Fruit fly (Drosophila melanogaster) whole organism, embryonic: ENCODE measurements around the gene mTor.

Experiments
- B-H2 ChIP-seq: fragments of 200-800 bp; sonication (Bioruptor generic); optimal IDR thresholded peaks from 2 replicates; lab custom pipeline; 2018; ENCODE audit warnings: missing biosample characterization, mild to moderate bottlenecking, missing genetic modification characterization
- BtbVII ChIP-seq: fragments of 200-800 bp; sonication (Bioruptor generic); optimal IDR thresholded peaks from 3 replicates; lab custom pipeline; 2017; ENCODE audit warnings: missing biosample characterization, mild to moderate bottlenecking, missing genetic modification characterization
- CG10431 ChIP-seq: fragments of 200-800 bp; sonication (Bioruptor generic); optimal IDR thresholded peaks from 3 replicates; lab custom pipeline; 2018; ENCODE audit warnings: missing biosample characterization, mild to moderate bottlenecking, missing genetic modification characterization
- CG12769 ChIP-seq: fragments of 200-800 bp; sonication (Bioruptor generic); optimal IDR thresholded peaks from 2 replicates; lab custom pipeline; 2019; ENCODE audit warnings: missing biosample characterization, mild to moderate bottlenecking, missing genetic modification characterization, moderate library complexity
- CG14441 ChIP-seq: fragments of 200-800 bp; sonication (Bioruptor generic); IDR thresholded peaks from 2 replicates; pipeline ENCODE4 v1.3.6; 2022; ENCODE audit warnings: missing biosample characterization, missing genetic modification characterization
- CG14860 ChIP-seq: fragments of 200-800 bp; sonication (Bioruptor generic); IDR thresholded peaks from 3 replicates; pipeline ENCODE4 v1.3.6; 2022; ENCODE audit warnings: missing biosample characterization, missing genetic modification characterization; ENCODE audit not compliant: partially characterized antibody
- CG16813 ChIP-seq: fragments of 200-800 bp; sonication (Bioruptor generic); IDR thresholded peaks from 3 replicates; pipeline ENCODE4 v1.3.6; 2022; ENCODE audit warnings: missing biosample characterization, missing genetic modification characterization; ENCODE audit not compliant: partially characterized antibody
- CG16863 ChIP-seq: fragments of 200-800 bp; sonication (Bioruptor generic); optimal IDR thresholded peaks from 3 replicates; lab custom pipeline; 2016; ENCODE audit warnings: missing biosample characterization, missing genetic modification characterization
- CG17328 ChIP-seq: fragments of 200-800 bp; sonication (Bioruptor generic); IDR thresholded peaks from 2 replicates; pipeline ENCODE4 v1.3.6; 2022; ENCODE audit warnings: missing biosample characterization, missing genetic modification characterization
- CG17568 ChIP-seq: fragments of 200-800 bp; sonication (Bioruptor generic); optimal IDR thresholded peaks from 2 replicates; lab custom pipeline; 2018; ENCODE audit warnings: missing biosample characterization, mild to moderate bottlenecking, missing genetic modification characterization, moderate library complexity
- CG1832 ChIP-seq: fragments of 200-800 bp; sonication (Bioruptor generic); optimal IDR thresholded peaks from 2 replicates; lab custom pipeline; 2017; ENCODE audit warnings: missing biosample characterization, mild to moderate bottlenecking, missing genetic modification characterization, inconsistent platforms
- CG18619 ChIP-seq: fragments of 200-800 bp; sonication (Bioruptor generic); optimal IDR thresholded peaks from 3 replicates; lab custom pipeline; 2017; ENCODE audit warnings: missing biosample characterization, mild to moderate bottlenecking, missing genetic modification characterization
- CG2116 ChIP-seq: fragments of 200-800 bp; sonication (Bioruptor generic); optimal IDR thresholded peaks from 3 replicates; lab custom pipeline; 2018; ENCODE audit warnings: missing biosample characterization, mild to moderate bottlenecking, missing genetic modification characterization
- CG2678 ChIP-seq: fragments of 200-800 bp; sonication (Bioruptor generic); optimal IDR thresholded peaks from 3 replicates; lab custom pipeline; 2019; ENCODE audit warnings: missing biosample characterization, mild to moderate bottlenecking, missing genetic modification characterization, moderate library complexity
- CG3163 ChIP-seq: fragments of 200-800 bp; sonication (Bioruptor generic); optimal IDR thresholded peaks from 3 replicates; lab custom pipeline; 2016; ENCODE audit warnings: missing biosample characterization, missing genetic modification characterization
- CG3847 ChIP-seq: fragments of 200-800 bp; sonication (Bioruptor generic); IDR thresholded peaks from 2 replicates; pipeline ENCODE4 v1.3.6; 2022; ENCODE audit warnings: missing biosample characterization, missing genetic modification characterization
- CG6175 ChIP-seq: fragments of 200-800 bp; sonication (Bioruptor generic); IDR thresholded peaks from 3 replicates; pipeline ENCODE4 v1.3.6; 2022; ENCODE audit warnings: missing biosample characterization, missing genetic modification characterization
- CG6254 ChIP-seq: fragments of 200-800 bp; sonication (Bioruptor generic); optimal IDR thresholded peaks from 3 replicates; lab custom pipeline; 2017; ENCODE audit warnings: mild to moderate bottlenecking, missing biosample characterization, missing genetic modification reagents, missing genetic modification characterization
- CG7928 ChIP-seq: fragments of 200-800 bp; sonication (Bioruptor generic); optimal IDR thresholded peaks from 2 replicates; lab custom pipeline; 2017; ENCODE audit warnings: missing biosample characterization, mild to moderate bottlenecking, missing genetic modification characterization
- CG8765 ChIP-seq: fragments of 200-800 bp; sonication (Bioruptor generic); IDR thresholded peaks from 2 replicates; pipeline ENCODE4 v1.3.6; 2022; ENCODE audit warnings: missing biosample characterization, missing genetic modification characterization
- CG9727 ChIP-seq: fragments of 200-800 bp; sonication (Bioruptor generic); optimal IDR thresholded peaks from 3 replicates; lab custom pipeline; 2017; ENCODE audit warnings: missing biosample characterization, mild to moderate bottlenecking, missing genetic modification characterization
- HLHmδ ChIP-seq: fragments of 200-800 bp; sonication (Bioruptor generic); optimal IDR thresholded peaks from 2 replicates; lab custom pipeline; 2018; ENCODE audit warnings: missing biosample characterization, mild to moderate bottlenecking, missing genetic modification characterization, moderate library complexity
- Hr51 ChIP-seq, 2 experiments: fragments of 200-800 bp; sonication (Bioruptor generic); optimal IDR thresholded peaks; 2 replicates in 1 of 2; 3 replicates in 1 of 2; lab custom pipeline; 2016 to 2018; ENCODE audit warnings: missing biosample characterization in 2 of 2, missing genetic modification characterization in 2 of 2, mild to moderate bottlenecking in 1 of 2, moderate library complexity in 1 of 2
- Lhr ChIP-seq: fragments of 200-800 bp; sonication (Bioruptor generic); optimal IDR thresholded peaks from 3 replicates; lab custom pipeline; 2017; ENCODE audit warnings: mild to moderate bottlenecking, missing biosample characterization, missing genetic modification reagents, missing genetic modification characterization
- MBD-R2 ChIP-seq: fragments of 200-800 bp; sonication (Bioruptor generic); IDR thresholded peaks from 2 replicates; pipeline ENCODE4 v1.3.6; 2022; ENCODE audit warnings: missing biosample characterization, missing genetic modification characterization
- MTF-1 ChIP-seq: fragments of 200-800 bp; sonication (Bioruptor generic); optimal IDR thresholded peaks from 2 replicates; lab custom pipeline; 2018; ENCODE audit warnings: missing biosample characterization, mild to moderate bottlenecking, missing genetic modification characterization, borderline replicate concordance
- Mrtf ChIP-seq: fragments of 200-800 bp; sonication (Bioruptor generic); IDR thresholded peaks from 3 replicates; pipeline ENCODE4 v1.3.6; 2022; ENCODE audit warnings: missing biosample characterization, missing genetic modification characterization
- NFAT ChIP-seq: fragments of 200-800 bp; sonication (Bioruptor generic); IDR thresholded peaks from 2 replicates; pipeline ENCODE4 v1.3.6; 2022; ENCODE audit warnings: missing biosample characterization, missing genetic modification characterization
- NK7.1 ChIP-seq: fragments of 200-800 bp; sonication (Bioruptor generic); optimal IDR thresholded peaks from 3 replicates; lab custom pipeline; 2016; ENCODE audit warnings: missing biosample characterization, missing genetic modification characterization
- Nf-YC ChIP-seq: fragments of 200-800 bp; optimal IDR thresholded peaks from 3 replicates; lab custom pipeline; 2019; ENCODE audit warnings: missing biosample characterization, mild to moderate bottlenecking, missing genetic modification characterization, moderate library complexity
- Optix ChIP-seq: fragments of 200-800 bp; sonication (Bioruptor generic); IDR thresholded peaks from 3 replicates; pipeline ENCODE4 v1.3.6; 2022; ENCODE audit warnings: missing biosample characterization, missing genetic modification characterization
- Rx ChIP-seq: fragments of 200-800 bp; sonication (Bioruptor generic); IDR thresholded peaks from 2 replicates; pipeline ENCODE4 v1.3.6; 2022; ENCODE audit warnings: missing biosample characterization, missing genetic modification characterization
- Usf ChIP-seq: fragments of 200-800 bp; sonication (Bioruptor generic); optimal IDR thresholded peaks from 2 replicates; lab custom pipeline; 2017; ENCODE audit warnings: missing genotype, missing biosample characterization, missing genetic modification characterization
- abd-A ChIP-seq: fragments of 200-800 bp; sonication (Bioruptor generic); optimal IDR thresholded peaks from 3 replicates; lab custom pipeline; 2019; ENCODE audit warnings: missing biosample characterization, mild to moderate bottlenecking, missing genetic modification characterization, moderate library complexity
- amos ChIP-seq: fragments of 200-800 bp; sonication (Bioruptor generic); IDR thresholded peaks from 2 replicates; pipeline ENCODE4 v1.3.6; 2022; ENCODE audit warnings: missing biosample characterization, missing genetic modification characterization; ENCODE audit not compliant: partially characterized antibody
- az2 ChIP-seq: fragments of 200-800 bp; sonication (Bioruptor generic); optimal IDR thresholded peaks from 3 replicates; lab custom pipeline; 2016; ENCODE audit warnings: missing biosample characterization, missing genetic modification characterization
- bbx ChIP-seq: fragments of 200-800 bp; sonication (Bioruptor generic); IDR thresholded peaks from 2 replicates; pipeline ENCODE4 v1.3.6; 2022; ENCODE audit warnings: missing biosample characterization, missing genetic modification characterization; ENCODE audit not compliant: partially characterized antibody
- danr ChIP-seq: fragments of 200-800 bp; sonication (Bioruptor generic); IDR thresholded peaks from 2 replicates; pipeline ENCODE4 v1.3.6; 2022; ENCODE audit warnings: missing biosample characterization, missing genetic modification characterization
- dm ChIP-seq: fragments of 200-800 bp; sonication (Bioruptor generic); optimal IDR thresholded peaks from 3 replicates; lab custom pipeline; 2016; ENCODE audit warnings: missing biosample characterization, missing genetic modification characterization
- emc ChIP-seq: fragments of 200-800 bp; sonication (Bioruptor generic); optimal IDR thresholded peaks from 2 replicates; lab custom pipeline; 2016; ENCODE audit warnings: missing biosample characterization, missing genetic modification characterization
- gcm ChIP-seq: fragments of 200-800 bp; sonication (Bioruptor generic); optimal IDR thresholded peaks from 2 replicates; lab custom pipeline; 2019; ENCODE audit warnings: missing biosample characterization, mild to moderate bottlenecking, missing genetic modification characterization, moderate library complexity
- grau ChIP-seq: fragments of 200-800 bp; optimal IDR thresholded peaks from 3 replicates; lab custom pipeline; 2019; ENCODE audit warnings: missing biosample characterization, mild to moderate bottlenecking, missing genetic modification characterization, moderate library complexity
- ham ChIP-seq: fragments of 200-800 bp; sonication (Bioruptor generic); IDR thresholded peaks from 2 replicates; pipeline ENCODE4 v1.3.6; 2022; ENCODE audit warnings: missing biosample characterization, missing genetic modification characterization
- lola ChIP-seq, 3 experiments: fragments of >200 bp in 2 of 3; fragments of 200-800 bp in 1 of 3; sonication (Bioruptor generic) in 1 of 3; optimal IDR thresholded peaks; 2 replicates each; lab custom pipeline; 2017 to 2019; ENCODE audit warnings: missing biosample characterization in 3 of 3, missing genetic modification characterization in 3 of 3, mild to moderate bottlenecking in 1 of 3, moderate library complexity in 1 of 3
- p53 ChIP-seq: fragments of 200-800 bp; sonication (Bioruptor generic); optimal IDR thresholded peaks from 2 replicates; lab custom pipeline; 2016; ENCODE audit warnings: missing biosample characterization, missing genetic modification characterization
- sim ChIP-seq: fragments of 200-800 bp; sonication (Bioruptor generic); IDR thresholded peaks from 2 replicates; pipeline ENCODE4 v1.3.6; 2022; ENCODE audit warnings: missing biosample characterization, missing genetic modification characterization
- so ChIP-seq: fragments of 200-800 bp; sonication (Bioruptor generic); IDR thresholded peaks from 3 replicates; pipeline ENCODE4 v1.3.6; 2022; ENCODE audit warnings: missing biosample characterization, missing genetic modification characterization
- tgo ChIP-seq: fragments of 200-800 bp; sonication (Bioruptor generic); IDR thresholded peaks from 3 replicates; pipeline ENCODE4 v1.3.6; 2022; ENCODE audit warnings: missing biosample characterization, missing genetic modification characterization
- toy ChIP-seq: fragments of 200-800 bp; sonication (Bioruptor generic); IDR thresholded peaks from 2 replicates; pipeline ENCODE4 v1.3.6; 2022; ENCODE audit warnings: missing biosample characterization, missing genetic modification characterization
- tup ChIP-seq: fragments of 200-800 bp; sonication (Bioruptor generic); optimal IDR thresholded peaks from 2 replicates; lab custom pipeline; 2016; ENCODE audit warnings: missing biosample characterization, mild to moderate bottlenecking, missing genetic modification characterization, moderate library complexity

The mTor gene

dm6 chr2L:13060037-13060537 lies 55.8 kb downstream of the mTor start, which contains the start of gene CG9932 (continued):
- TF ChIP-seq Rx (GFP tag; lab: Robert Waterston, UW) (no peak), CG14441 (no peak), NFAT (no peak), bbx (GFP tag; lab: Robert Waterston, UW) (no peak), CG6175 (GFP tag; lab: Robert Waterston, UW) (peak; percentile 76; the same call in 2 of the 3 replicates), NK7.1 (GFP tag; lab: Kevin White, UChicago) (no peak), ham (GFP tag; lab: Robert Waterston, UW) (no peak), CG17568 (GFP tag; lab: Kevin White, UChicago) (no peak), CG6254 (GFP tag; lab: Kevin White, UChicago) (no peak), Optix (GFP tag; lab: Robert Waterston, UW) (no peak), HLHmδ (GFP tag; lab: Kevin White, UChicago) (peak; percentile 0), toy (GFP tag; lab: Robert Waterston, UW) (no peak), CG17328 (GFP tag; lab: Robert Waterston, UW) (peak; percentile 32; the same call in 1 of the 2 replicates), emc (GFP tag; lab: Kevin White, UChicago) (no peak), CG12769 (tag; lab: Kevin White, UChicago) (peak; percentile 30), sim (GFP tag; lab: Robert Waterston, UW) (no peak), p53 (GFP tag; lab: Kevin White, UChicago) (no peak), tup (GFP tag; lab: Kevin White, UChicago) (no peak), CG3847 (GFP tag; lab: Robert Waterston, UW) (no peak), az2 (no peak), CG18619 (GFP tag; lab: Kevin White, UChicago) (no peak), CG7928 (GFP tag; lab: Kevin White, UChicago) (no peak), CG9727 (GFP tag; lab: Kevin White, UChicago) (no peak), CG8765 (GFP tag; lab: Robert Waterston, UW) (no peak), CG2678 (tag; lab: Kevin White, UChicago) (peak; percentile 45), tgo (no peak), B-H2 (no peak), MTF-1 (no peak), CG1832 (GFP tag; lab: Kevin White, UChicago) (no peak), CG10431 (GFP tag; lab: Kevin White, UChicago) (no peak), CG16863 (GFP tag; lab: Kevin White, UChicago) (no peak), danr (GFP tag; lab: Robert Waterston, UW) (no peak), CG2116 (GFP tag; lab: Kevin White, UChicago) (no peak), Lhr (GFP tag; lab: Kevin White, UChicago) (no peak), Mrtf (no peak), lola (GFP tag; optimal IDR thresholded peaks at IDR 0.05; lab: Kevin White, UChicago) (no peak), CG3163 (GFP tag; lab: Kevin White, UChicago) (peak; percentile 99), so (GFP tag; lab: Robert Waterston, UW) (0 out of 3 replicates have a peak, but pooled peaks have one; percentile 37), MBD-R2 (GFP tag; lab: Robert Waterston, UW) (0 out of 2 replicates have a peak, but pooled peaks have one; percentile 27), CG16813 (GFP tag; lab: Robert Waterston, UW) (no peak), Hr51 (GFP tag; optimal IDR thresholded peaks at IDR 0.05; lab: Kevin White, UChicago) (no peak), BtbVII (peak; percentile 57), grau (tag; lab: Kevin White, UChicago) (peak; percentile 0), Usf (no peak), Nf-YC (peak; percentile 89), amos (no peak; the same call in 1 of the 2 replicates), gcm (GFP tag; lab: Kevin White, UChicago) (no peak), dm (no peak), CG14860 (GFP tag; lab: Robert Waterston, UW) (no peak), abd-A (tag; lab: Kevin White, UChicago) (peak; percentile 40)
